Fruit fly (Drosophila melanogaster): Measurements from ENCODE around the gene mRpL39.

Gene mRpL39

dm6 chr3L:14986340-14986916 lies 13.0 kb downstream of the mRpL39 start:
- TF ChIP-seq CG8478 (optimal IDR thresholded peaks at IDR 0.05) = no peak
- TF ChIP-seq CTCF (optimal IDR thresholded peaks at IDR 0.05) = no peak

DNA sequence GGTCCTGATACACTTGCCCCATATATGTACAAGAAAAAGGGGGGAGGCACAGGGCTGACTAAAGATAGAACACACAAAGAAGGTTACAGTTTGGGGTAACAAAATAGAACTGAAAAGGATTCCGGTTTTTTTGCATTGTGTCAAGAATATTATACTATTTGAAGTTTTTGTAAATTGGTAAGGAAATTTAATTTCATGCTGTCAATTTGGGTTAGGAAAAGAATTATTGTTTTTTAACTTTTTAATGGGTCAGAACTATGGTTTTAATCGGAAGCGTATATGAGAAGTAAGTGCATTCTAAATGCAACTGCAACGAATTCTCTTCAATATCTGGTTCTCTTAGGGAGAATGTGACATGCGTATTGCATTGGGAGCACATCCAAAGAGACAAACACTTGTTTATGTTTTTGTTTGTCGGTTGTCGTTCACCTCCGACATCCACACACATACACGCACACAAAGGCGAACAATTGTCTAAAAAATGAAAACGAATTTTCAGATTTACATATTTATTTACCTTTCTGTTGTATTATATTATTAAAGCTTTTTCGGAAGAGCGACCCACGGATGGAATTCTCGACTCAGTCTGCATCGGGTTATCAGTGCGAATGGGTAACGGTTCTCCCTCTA lies 14.8 kb downstream of the mRpL39 start, which contains the start of gene mnd:
TSS of gene mnd (plus strand) at position 580 of the 630 bp plus-strand sequence.
- TF ChIP-seq CG8478 (optimal IDR thresholded peaks at IDR 0.05) = no peak
- no peak for TF ChIP-seq CTCF (optimal IDR thresholded peaks at IDR 0.05)

- TF ChIP-seq CG8478 (optimal IDR thresholded peaks at IDR 0.05) (no peak), CTCF (optimal IDR thresholded peaks at IDR 0.05) (peak; percentile 5 to 36)
Observed at dm6 chr3L:14982675-14983084, 16.8 kb downstream of the mRpL39 start, which contains the start of gene CG5114. Gene CG5114 (plus strand): TSS chr3L:14982835.

DNA sequence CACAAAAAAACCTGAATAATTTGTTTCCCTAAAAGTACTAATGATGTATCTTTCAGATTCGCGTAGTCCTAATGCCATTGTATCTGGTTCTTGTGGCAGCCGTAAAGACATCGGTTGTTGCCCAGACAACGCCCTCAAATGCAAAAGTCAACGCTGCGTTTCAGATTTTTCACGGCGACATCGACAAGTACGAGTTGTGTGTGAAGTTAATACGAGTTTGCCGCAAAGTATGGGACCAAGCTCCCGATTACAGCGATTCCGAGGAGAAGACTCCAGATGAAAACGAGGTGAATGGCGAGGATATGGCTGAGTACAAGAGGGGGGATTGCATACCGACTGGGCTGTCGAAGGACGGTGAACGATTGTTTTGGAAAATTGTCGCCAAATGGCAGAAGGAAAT lies 19.4 kb downstream of the mRpL39 start:
- TF ChIP-seq CG8478 (optimal IDR thresholded peaks at IDR 0.05) = no peak
- TF ChIP-seq CTCF (optimal IDR thresholded peaks at IDR 0.05) = no peak

DNA sequence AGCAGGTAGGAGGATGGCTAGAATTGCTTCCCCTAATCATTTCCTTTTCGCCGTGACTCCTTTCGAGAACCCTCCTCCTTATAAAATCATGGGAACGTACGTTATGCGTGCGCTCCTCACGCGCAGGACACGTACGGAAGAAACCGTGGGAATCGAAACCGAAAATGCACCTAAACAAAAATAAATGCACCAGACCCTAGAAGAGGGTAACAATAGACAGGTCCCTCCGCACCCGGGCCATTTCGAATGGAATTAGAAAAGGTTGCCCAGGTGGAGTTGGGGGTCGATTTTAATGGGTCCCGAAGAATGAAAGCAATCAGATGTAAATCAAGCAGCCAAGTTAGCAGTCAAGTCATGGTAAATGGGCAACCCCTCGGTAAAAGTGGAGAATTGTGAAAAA lies 20.1 kb downstream of the mRpL39 start, which contains the start of gene CG3349:
TSS of gene CG3349 (plus strand) at position 289 of the 400 bp plus-strand sequence.
- no peak for TF ChIP-seq CTCF (optimal IDR thresholded peaks at IDR 0.05)

DNA sequence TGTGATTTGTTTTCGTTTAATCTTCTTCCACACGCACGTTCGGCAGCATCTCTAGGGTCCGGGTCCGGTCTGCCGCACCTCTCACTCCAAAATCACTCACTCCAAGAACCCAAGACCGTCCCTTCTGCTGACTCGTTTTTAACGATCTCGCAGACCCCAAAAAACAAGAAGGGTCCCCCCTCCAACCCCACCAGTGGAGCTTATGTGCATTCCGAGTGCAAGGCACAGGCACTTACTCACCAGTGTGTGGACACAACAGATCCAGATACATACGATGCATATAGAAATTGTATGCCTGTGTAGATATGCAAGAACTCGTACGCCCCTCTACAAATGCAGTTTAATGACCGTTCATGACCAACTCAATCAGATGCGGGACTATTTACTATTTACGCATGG lies 21.0 kb downstream of the mRpL39 start:
- TF ChIP-seq CG8478 (optimal IDR thresholded peaks at IDR 0.05) = no peak
- TF ChIP-seq CTCF (optimal IDR thresholded peaks at IDR 0.05) = no peak

dm6 chr3L:14977536-14978495 lies 21.6 kb downstream of the mRpL39 start:
- no peak for TF ChIP-seq CTCF (optimal IDR thresholded peaks at IDR 0.05)
- TF ChIP-seq CG8478 (optimal IDR thresholded peaks at IDR 0.05) = no peak

DNA sequence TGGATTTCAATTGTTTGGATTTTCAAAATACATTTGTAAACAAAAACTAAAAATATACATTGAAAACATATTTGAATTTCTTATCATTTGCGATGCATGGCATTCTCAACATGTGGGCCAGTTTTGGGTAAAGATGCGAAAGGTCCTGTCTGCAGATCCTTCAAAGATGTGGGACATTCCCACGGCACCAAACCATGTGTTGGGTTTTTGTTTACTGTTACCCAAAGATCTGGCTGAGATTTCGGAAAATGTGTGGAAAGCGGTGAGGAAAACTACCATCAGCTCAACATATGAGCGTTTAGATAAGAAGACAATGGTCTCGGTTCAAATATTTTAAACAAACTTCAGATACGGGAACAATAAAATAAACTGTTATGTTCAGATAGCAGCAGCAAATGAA lies 23.4 kb downstream of the mRpL39 start:
- TF ChIP-seq CTCF (optimal IDR thresholded peaks at IDR 0.05) (no peak), CG8478 (optimal IDR thresholded peaks at IDR 0.05) (no peak)

DNA sequence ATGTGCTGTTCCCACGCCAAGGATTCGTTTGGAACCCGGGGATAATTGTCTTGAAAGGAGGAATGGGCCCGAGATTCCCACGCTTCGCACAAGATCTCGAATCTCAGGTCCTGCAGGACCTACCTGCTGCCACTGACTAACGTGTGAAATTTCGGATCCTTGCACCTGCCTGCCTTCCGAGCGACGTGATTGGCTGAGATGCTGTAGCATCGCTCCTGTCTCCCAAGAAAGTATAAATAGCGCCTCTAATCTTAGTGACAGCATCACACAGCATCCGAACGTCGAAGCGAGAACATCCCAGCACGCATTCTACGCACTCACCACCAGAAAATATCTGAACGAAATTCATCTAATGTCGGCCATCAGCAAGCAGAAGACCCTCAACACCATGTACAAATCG lies 24.5 kb downstream of the mRpL39 start:
- no peak for TF ChIP-seq CG8478 (optimal IDR thresholded peaks at IDR 0.05)
- TF ChIP-seq CTCF (optimal IDR thresholded peaks at IDR 0.05) = no peak

- TF ChIP-seq CG8478 (optimal IDR thresholded peaks at IDR 0.05) = no peak
- TF ChIP-seq CTCF (optimal IDR thresholded peaks at IDR 0.05) = no peak
Observed at dm6 chr3L:14974513-14974912, 25.0 kb downstream of the mRpL39 start, which contains the start of gene Ocho. Gene Ocho (plus strand): TSS chr3L:14974848.

- no peak for TF ChIP-seq CTCF (optimal IDR thresholded peaks at IDR 0.05)
- TF ChIP-seq CG8478 (optimal IDR thresholded peaks at IDR 0.05) = no peak
Observed at dm6 chr3L:14973251-14973625, 26.2 kb downstream of the mRpL39 start.

- TF ChIP-seq CG8478 (optimal IDR thresholded peaks at IDR 0.05) (no peak), CTCF (optimal IDR thresholded peaks at IDR 0.05) (no peak)
Observed at dm6 chr3L:14972625-14973250, 26.7 kb downstream of the mRpL39 start, which contains the start of gene Brd. Gene Brd (plus strand): TSS chr3L:14972667.

dm6 chr3L:14971893-14972624 lies 27.4 kb downstream of the mRpL39 start:
- TF ChIP-seq CTCF (optimal IDR thresholded peaks at IDR 0.05) (no peak), CG8478 (optimal IDR thresholded peaks at IDR 0.05) (no peak)

DNA sequence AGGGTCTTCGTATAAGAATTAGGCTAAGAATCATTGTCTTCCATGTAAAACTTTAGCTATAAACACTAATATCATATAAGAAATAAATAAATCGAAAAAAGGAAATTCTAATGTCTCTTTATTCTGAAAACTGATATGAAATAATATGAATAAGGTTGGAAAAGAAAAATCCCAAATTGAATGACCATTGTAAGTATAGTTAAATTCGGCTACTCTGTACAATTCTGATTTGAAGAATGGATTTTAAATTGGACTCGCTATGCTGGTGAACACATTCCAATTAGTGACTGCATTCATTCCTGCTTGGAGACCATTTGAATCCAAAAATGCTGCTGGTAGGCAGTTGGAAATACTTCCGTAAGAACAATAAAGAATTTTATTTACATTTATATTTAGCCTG lies 29.3 kb downstream of the mRpL39 start:
- TF ChIP-seq CG8478 (optimal IDR thresholded peaks at IDR 0.05) (no peak), CTCF (optimal IDR thresholded peaks at IDR 0.05) (no peak)

All from S2 (cell line).